Fruit fly (Drosophila melanogaster) whole organism, embryonic: ENCODE data around the gene Atg13.

ENCODE experiments used
- Ada2b ChIP-seq: fragments of 200-800 bp; sonication (Bioruptor generic); IDR thresholded peaks from 2 replicates; pipeline ENCODE4 v1.3.6; 2022; ENCODE audit warnings: missing biosample characterization, missing genetic modification characterization
- CG10209 ChIP-seq: fragments of 200-800 bp; sonication (Bioruptor generic); optimal IDR thresholded peaks from 3 replicates; lab custom pipeline; 2017; ENCODE audit warnings: missing biosample characterization, mild to moderate bottlenecking, missing genetic modification characterization, missing genetic modification reagents
- CG10462 ChIP-seq: fragments of 200-800 bp; sonication (Bioruptor generic); optimal IDR thresholded peaks from 2 replicates; lab custom pipeline; 2016; ENCODE audit warnings: missing biosample characterization, missing genetic modification characterization
- CG10959 ChIP-seq: fragments of 200-800 bp; sonication (Bioruptor generic); IDR thresholded peaks from 2 replicates; pipeline ENCODE4 v1.3.6; 2022; ENCODE audit warnings: missing biosample characterization, missing genetic modification characterization
- CG10979 ChIP-seq: fragments of 200-800 bp; sonication (Bioruptor generic); optimal IDR thresholded peaks from 2 replicates; lab custom pipeline; 2018; ENCODE audit warnings: missing biosample characterization, mild to moderate bottlenecking, missing genetic modification characterization, moderate library complexity
- CG13123 ChIP-seq: fragments of 200-800 bp; sonication (Bioruptor generic); optimal IDR thresholded peaks from 2 replicates; lab custom pipeline; 2016; ENCODE audit warnings: missing biosample characterization, missing genetic modification characterization
- CG13287 ChIP-seq: fragments of 200-800 bp; sonication (Bioruptor generic); IDR thresholded peaks from 2 replicates; pipeline ENCODE4 v1.3.6; 2022; ENCODE audit warnings: missing biosample characterization, missing genetic modification characterization; ENCODE audit not compliant: partially characterized antibody
- CG13424 ChIP-seq: fragments of 200-800 bp; sonication (Bioruptor generic); optimal IDR thresholded peaks from 2 replicates; lab custom pipeline; 2019; ENCODE audit warnings: missing biosample characterization, mild to moderate bottlenecking, missing genetic modification characterization, moderate library complexity
- CG13624 ChIP-seq: fragments of 200-800 bp; sonication (Bioruptor generic); optimal IDR thresholded peaks from 2 replicates; lab custom pipeline; 2016; ENCODE audit warnings: missing biosample characterization, missing genetic modification characterization
- CG15479 ChIP-seq: fragments of 200-800 bp; sonication (Bioruptor generic); optimal IDR thresholded peaks from 3 replicates; lab custom pipeline; 2019; ENCODE audit warnings: missing biosample characterization, mild to moderate bottlenecking, missing genetic modification characterization, moderate library complexity
- CG1602 ChIP-seq: fragments of 200-800 bp; sonication (Bioruptor generic); optimal IDR thresholded peaks from 3 replicates; lab custom pipeline; 2016; ENCODE audit warnings: missing biosample characterization, missing genetic modification characterization
- CG1603 ChIP-seq: fragments of 200-800 bp; sonication (Bioruptor generic); optimal IDR thresholded peaks from 2 replicates; lab custom pipeline; 2019; ENCODE audit warnings: missing biosample characterization, mild to moderate bottlenecking, missing genetic modification characterization, moderate library complexity
- CG17186 ChIP-seq: fragments of 200-800 bp; sonication (Bioruptor generic); optimal IDR thresholded peaks from 3 replicates; lab custom pipeline; 2017; ENCODE audit warnings: missing biosample characterization, missing genetic modification reagents, missing genetic modification characterization
- CG17359 ChIP-seq: fragments of 200-800 bp; sonication (Bioruptor generic); optimal IDR thresholded peaks from 3 replicates; lab custom pipeline; 2018; ENCODE audit warnings: missing biosample characterization, mild to moderate bottlenecking, missing genetic modification characterization, moderate library complexity
- CG2678 ChIP-seq: fragments of 200-800 bp; sonication (Bioruptor generic); optimal IDR thresholded peaks from 3 replicates; lab custom pipeline; 2019; ENCODE audit warnings: missing biosample characterization, mild to moderate bottlenecking, missing genetic modification characterization, moderate library complexity
- CG2889 ChIP-seq: fragments of 200-800 bp; sonication (Bioruptor generic); IDR thresholded peaks from 3 replicates; pipeline ENCODE4 v1.3.6; 2022; ENCODE audit warnings: missing biosample characterization, missing genetic modification characterization
- CG3163 ChIP-seq: fragments of 200-800 bp; sonication (Bioruptor generic); optimal IDR thresholded peaks from 3 replicates; lab custom pipeline; 2016; ENCODE audit warnings: missing biosample characterization, missing genetic modification characterization
- CG32772 ChIP-seq: fragments of 200-800 bp; sonication (Bioruptor generic); IDR thresholded peaks from 2 replicates; pipeline ENCODE4 v1.3.6; 2022; ENCODE audit warnings: missing biosample characterization, missing genetic modification characterization
- CG3407 ChIP-seq: fragments of 200-800 bp; sonication (Bioruptor generic); optimal IDR thresholded peaks from 2 replicates; lab custom pipeline; 2018; ENCODE audit warnings: missing biosample characterization, mild to moderate bottlenecking, missing genetic modification characterization
- CG8388 ChIP-seq: fragments of 200-800 bp; sonication (Bioruptor generic); optimal IDR thresholded peaks from 2 replicates; lab custom pipeline; 2019; ENCODE audit warnings: missing biosample characterization, mild to moderate bottlenecking, missing genetic modification characterization, moderate library complexity
- CG9609 ChIP-seq: fragments of 200-800 bp; sonication (Bioruptor generic); optimal IDR thresholded peaks from 3 replicates; lab custom pipeline; 2016; ENCODE audit warnings: missing biosample characterization, missing genetic modification characterization
- CG9817 ChIP-seq: fragments of 200-800 bp; sonication (Bioruptor generic); optimal IDR thresholded peaks from 2 replicates; lab custom pipeline; 2018; ENCODE audit warnings: missing biosample characterization, mild to moderate bottlenecking, missing genetic modification characterization, moderate library complexity
- D19A ChIP-seq: fragments of 200-800 bp; optimal IDR thresholded peaks from 3 replicates; lab custom pipeline; 2019; ENCODE audit warnings: missing biosample characterization, mild to moderate bottlenecking, missing genetic modification characterization, moderate library complexity
- Dbx ChIP-seq: fragments of 200-800 bp; sonication (Bioruptor generic); IDR thresholded peaks from 3 replicates; pipeline ENCODE4 v1.3.6; 2022; ENCODE audit warnings: missing biosample characterization, missing genetic modification characterization
- Dref ChIP-seq: fragments of 200-800 bp; sonication (Bioruptor generic); IDR thresholded peaks from 2 replicates; pipeline ENCODE4 v1.3.6; 2022; ENCODE audit warnings: missing biosample characterization, missing genetic modification characterization
- E2f2 ChIP-seq: fragments of 200-800 bp; sonication (Bioruptor generic); IDR thresholded peaks from 2 replicates; pipeline ENCODE4 v1.3.6; 2022; ENCODE audit warnings: missing biosample characterization, missing genetic modification characterization
- ERR ChIP-seq: fragments of 200-800 bp; sonication (Bioruptor generic); optimal IDR thresholded peaks from 2 replicates; lab custom pipeline; 2016; ENCODE audit warnings: missing biosample characterization, missing genetic modification characterization
- Gug ChIP-seq: fragments of 200-800 bp; sonication (Bioruptor generic); IDR thresholded peaks from 4 replicates; pipeline ENCODE4 v1.3.6; 2022; ENCODE audit warnings: missing biosample characterization, missing genetic modification characterization
- Hmr ChIP-seq: fragments of 200-800 bp; sonication (Bioruptor generic); optimal IDR thresholded peaks from 3 replicates; lab custom pipeline; 2017; ENCODE audit warnings: mild to moderate bottlenecking, missing biosample characterization, missing genetic modification reagents, missing genetic modification characterization
- Mes4 ChIP-seq: fragments of 200-800 bp; sonication (Bioruptor generic); optimal IDR thresholded peaks from 2 replicates; lab custom pipeline; 2016; ENCODE audit warnings: missing biosample characterization, missing genetic modification characterization
- NFAT ChIP-seq: fragments of 200-800 bp; sonication (Bioruptor generic); IDR thresholded peaks from 2 replicates; pipeline ENCODE4 v1.3.6; 2022; ENCODE audit warnings: missing biosample characterization, missing genetic modification characterization
- Scr ChIP-seq: fragments of 200-800 bp; sonication (Bioruptor generic); IDR thresholded peaks from 2 replicates; pipeline ENCODE4 v1.3.6; 2022; ENCODE audit warnings: missing biosample characterization, missing genetic modification characterization; ENCODE audit not compliant: partially characterized antibody
- TFAM ChIP-seq: fragments of 200-800 bp; sonication (Bioruptor generic); optimal IDR thresholded peaks from 2 replicates; lab custom pipeline; 2017; ENCODE audit warnings: missing biosample characterization, missing genetic modification characterization, inconsistent platforms
- Vsx1 ChIP-seq: fragments of 200-800 bp; sonication (Bioruptor generic); optimal IDR thresholded peaks from 2 replicates; lab custom pipeline; 2017; ENCODE audit warnings: missing biosample characterization, mild to moderate bottlenecking, missing genetic modification characterization, missing genetic modification reagents
- ab ChIP-seq: fragments of 200-800 bp; sonication (Bioruptor generic); optimal IDR thresholded peaks from 2 replicates; lab custom pipeline; 2016; ENCODE audit warnings: missing biosample characterization, missing genetic modification characterization
- br ChIP-seq: fragments of >200 bp; optimal IDR thresholded peaks from 2 replicates; lab custom pipeline; 2017
- cad ChIP-seq: fragments of >200 bp; optimal IDR thresholded peaks from 2 replicates; lab custom pipeline; 2017; ENCODE audit warnings: missing biosample characterization, missing genetic modification characterization
- crp ChIP-seq, 2 experiments: fragments of 200-800 bp; sonication (Bioruptor generic); optimal IDR thresholded peaks; 2 replicates in 1 of 2; 3 replicates in 1 of 2; lab custom pipeline; 2017; ENCODE audit warnings: missing biosample characterization in 2 of 2, missing genetic modification characterization in 2 of 2, mild to moderate bottlenecking in 1 of 2, moderate library complexity in 1 of 2
- dmrt11E ChIP-seq: fragments of 200-800 bp; sonication (Bioruptor generic); optimal IDR thresholded peaks from 3 replicates; lab custom pipeline; 2018; ENCODE audit warnings: missing biosample characterization, mild to moderate bottlenecking, missing genetic modification characterization, moderate library complexity
- dpn ChIP-seq, 2 experiments: fragments of 200-800 bp; sonication (Bioruptor generic); optimal IDR thresholded peaks; 3 replicates each; lab custom pipeline; 2016; ENCODE audit warnings: missing biosample characterization in 2 of 2, missing genetic modification characterization in 2 of 2
- fu2 ChIP-seq: fragments of 200-800 bp; sonication (Bioruptor generic); optimal IDR thresholded peaks from 2 replicates; lab custom pipeline; 2016; ENCODE audit warnings: missing biosample characterization, missing genetic modification characterization
- hb ChIP-seq: fragments of 200-800 bp; sonication (Bioruptor generic); IDR thresholded peaks from 3 replicates; pipeline ENCODE4 v1.3.6; 2022; ENCODE audit warnings: missing biosample characterization, missing genetic modification characterization; ENCODE audit not compliant: partially characterized antibody
- otp ChIP-seq: fragments of 200-800 bp; sonication (Bioruptor generic); IDR thresholded peaks from 3 replicates; pipeline ENCODE4, ENCODE4 v1.3.6; 2022; ENCODE audit warnings: missing biosample characterization, missing genetic modification characterization
- pzg ChIP-seq: fragments of 200-800 bp; sonication (Bioruptor generic); optimal IDR thresholded peaks from 3 replicates; lab custom pipeline; 2018; ENCODE audit warnings: missing biosample characterization, mild to moderate bottlenecking, missing genetic modification characterization, moderate library complexity
- sens ChIP-seq: fragments of 200-800 bp; sonication (Bioruptor generic); peaks from one replicate; lab custom pipeline; 2016; ENCODE audit warnings: missing biosample characterization, missing genetic modification characterization
- slbo ChIP-seq: fragments of 200-800 bp; sonication (Bioruptor generic); IDR thresholded peaks from 2 replicates; pipeline ENCODE4 v1.3.6; 2022; ENCODE audit warnings: missing biosample characterization, missing genetic modification characterization
- unc-4 ChIP-seq: fragments of 200-800 bp; sonication (Bioruptor generic); IDR thresholded peaks from 2 replicates; pipeline ENCODE4 v1.3.6; 2022; ENCODE audit warnings: missing biosample characterization, missing genetic modification characterization; ENCODE audit not compliant: partially characterized antibody
- wor ChIP-seq: fragments of 200-800 bp; sonication (Bioruptor generic); IDR thresholded peaks from 2 replicates; pipeline ENCODE4 v1.3.6; 2022; ENCODE audit warnings: missing biosample characterization, missing genetic modification characterization
- zf30C ChIP-seq: fragments of 200-800 bp; sonication (Bioruptor generic); optimal IDR thresholded peaks from 3 replicates; lab custom pipeline; 2018; ENCODE audit warnings: missing biosample characterization, mild to moderate bottlenecking, missing genetic modification characterization
- zfh2 ChIP-seq: fragments of 200-800 bp; sonication (Bioruptor generic); optimal IDR thresholded peaks from 2 replicates; lab custom pipeline; 2016; ENCODE audit warnings: missing biosample characterization, missing genetic modification characterization

Atg13 gene

DNA sequence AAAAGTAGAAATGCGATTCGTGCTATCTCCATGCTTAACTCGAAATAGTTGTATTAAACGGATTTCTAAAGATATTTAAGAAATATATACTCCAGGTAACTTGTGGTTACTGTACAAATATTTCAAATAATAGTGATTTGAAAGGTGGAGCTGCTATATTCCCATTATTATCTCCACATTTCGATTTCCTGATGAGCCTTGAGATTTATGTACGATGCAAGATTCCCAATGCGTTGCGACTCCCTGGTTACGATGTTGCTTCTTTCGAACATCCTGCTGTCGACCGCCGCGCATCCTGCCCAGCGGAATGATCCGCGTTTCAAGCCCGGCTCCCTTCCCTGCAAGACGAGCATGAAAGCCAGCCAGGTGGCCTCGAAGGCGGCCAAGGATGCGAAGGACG is 37.6 kb upstream of the Atg13 start, which contains the start of the genes CG11694 and CG11698:
TSS of gene CG11694 (minus strand) at position 101 of the 400 bp plus-strand sequence.
TSS of gene CG11698 (plus strand) at position 152 of the 400 bp plus-strand sequence.
- TF ChIP-seq sens (GFP tag; lab: Kevin White, UChicago) (peak; percentile 52), wor (GFP tag; lab: Robert Waterston, UW) (no peak), cad (GFP tag; lab: Kevin White, UChicago) (no peak)

dm6 chr3R:8313038-8313437 is 36.6 kb upstream of the Atg13 start, which contains the start of gene CG7483:
TSS of gene CG7483 (plus strand) at chr3R:8313208.
- TF ChIP-seq TFAM (GFP tag; lab: Kevin White, UChicago) (no peak), dpn (GFP tag; optimal IDR thresholded peaks at IDR 0.05; lab: Kevin White, UChicago) (no peak), ab (GFP tag; lab: Kevin White, UChicago) (no peak), CG15479 (GFP tag; lab: Kevin White, UChicago) (no peak), crp (GFP tag; optimal IDR thresholded peaks at IDR 0.05; lab: Kevin White, UChicago) (no peak), CG3163 (no peak), zf30C (no peak), CG2889 (no peak), CG1602 (GFP tag; lab: Kevin White, UChicago) (no peak), Ada2b (GFP tag; lab: Robert Waterston, UW) (no peak), CG13424 (tag; lab: Kevin White, UChicago) (no peak), Scr (GFP tag; lab: Robert Waterston, UW) (peak; percentile 81), Vsx1 (GFP tag; lab: Kevin White, UChicago) (no peak), CG17186 (GFP tag; lab: Kevin White, UChicago) (no peak), Dbx (GFP tag; lab: Robert Waterston, UW) (no peak), CG17359 (tag; lab: Kevin White, UChicago) (no peak), D19A (no peak), ERR (GFP tag; lab: Kevin White, UChicago) (no peak), CG2678 (tag; lab: Kevin White, UChicago) (no peak), pzg (GFP tag; lab: Kevin White, UChicago) (peak; percentile 76), CG32772 (GFP tag; lab: Robert Waterston, UW) (no peak), CG10959 (GFP tag; lab: Robert Waterston, UW) (no peak), Gug (no peak), dmrt11E (tag; lab: Kevin White, UChicago) (no peak), CG13287 (peak; percentile 95), CG13123 (GFP tag; lab: Kevin White, UChicago) (no peak), zfh2 (no peak), Dref (peak; percentile 97), hb (GFP tag; lab: Robert Waterston, UW) (peak; percentile 61; the same call in 1 of the 3 replicates), CG8388 (GFP tag; lab: Kevin White, UChicago) (no peak), CG9817 (tag; lab: Kevin White, UChicago) (no peak), fu2 (GFP tag; lab: Kevin White, UChicago) (no peak), CG10462 (GFP tag; lab: Kevin White, UChicago) (no peak), E2f2 (peak; percentile 98), CG10209 (GFP tag; lab: Kevin White, UChicago) (no peak), Hmr (no peak), CG13624 (GFP tag; lab: Kevin White, UChicago) (no peak), CG1603 (tag; lab: Kevin White, UChicago) (peak; percentile 13), CG3407 (GFP tag; lab: Kevin White, UChicago) (no peak), br (lab: Kevin White, UChicago) (no peak), NFAT (GFP tag; lab: Robert Waterston, UW) (no peak), Mes4 (GFP tag; lab: Kevin White, UChicago) (no peak), slbo (GFP tag; lab: Robert Waterston, UW) (no peak), otp (GFP tag; lab: Robert Waterston, UW) (no peak), CG10979 (tag; lab: Kevin White, UChicago) (no peak), unc-4 (peak; percentile 88), CG9609 (GFP tag; lab: Kevin White, UChicago) (no peak)
